Worm (Caenorhabditis elegans) whole organism, young adult: Measurements from ENCODE around the gene M02B7.7.

ENCODE experiments used
- F39B2.1 ChIP-seq: fragments of 200-800 bp; sonication (Bioruptor generic); IDR thresholded peaks from 2 replicates; pipeline ENCODE4 v1.3.6; 2022; ENCODE audit warnings: missing genetic modification reagents, missing genetic modification characterization, missing compliant biosample characterization
- repo-1 ChIP-seq: sonication (generic microtip); optimal IDR thresholded peaks from 2 replicates; lab custom pipeline; 2017; ENCODE audit warnings: mild to moderate bottlenecking, missing genetic modification characterization, missing compliant biosample characterization
- unc-62 ChIP-seq: fragments of 150-350 bp; optimal IDR thresholded peaks from 2 replicates; lab custom pipeline; 2014; ENCODE audit warnings: missing biosample characterization, missing genetic modification reagents, missing genetic modification characterization

- no peak for TF ChIP-seq unc-62 (GFP tag; lab: Kevin White, UChicago)
- TF ChIP-seq F39B2.1 (GFP tag; lab: Robert Waterston, UW) = no peak
- TF ChIP-seq repo-1 (tag; lab: Kevin White, UChicago) = no peak
Observed at ce11 chrIV:3817253-3817652, 10.3 kb upstream of the M02B7.7 start.
